Worm (Caenorhabditis elegans): ENCODE data around the gene chil-27.

- TF ChIP-seq skn-1 (tag; optimal IDR thresholded peaks at IDR 0.05), result no peak
- no peak for TF ChIP-seq snpc-4 (tag; optimal IDR thresholded peaks at IDR 0.05)
- no peak for TF ChIP-seq ZK546.5 (tag; optimal IDR thresholded peaks at IDR 0.05)
- no peak for TF ChIP-seq nhr-28 (tag; optimal IDR thresholded peaks at IDR 0.05)
- TF ChIP-seq nhr-76 (tag; optimal IDR thresholded peaks at IDR 0.05), result no peak
- TF ChIP-seq dmd-6 (GFP tag; IDR thresholded peaks at IDR 0.05), result no peak
- TF ChIP-seq hlh-30 (tag; optimal IDR thresholded peaks at IDR 0.05; ENCODE audit: insufficient read depth), result no peak
These were observed 34.1 kb upstream of the chil-27 start, which contains the start of gene chil-15 for ce11 chrII:9443522-9443921.
